Worm (Caenorhabditis elegans) whole organism, L1 larva: ENCODE data around the gene VM106R.1.

Experiments used
- ama-1 ChIP-seq: fragments of 150-350 bp; optimal IDR thresholded peaks from 2 replicates; lab custom pipeline; 2014
- ceh-82 ChIP-seq, 3 experiments: fragments of 150-350 bp in 1 of 3; sonication (generic microtip) in 2 of 3; optimal IDR thresholded peaks; 2 replicates each; lab custom pipeline; 2014 to 2017; ENCODE audit warnings: missing biosample characterization in 3 of 3, missing genetic modification characterization in 3 of 3
- ceh-88 ChIP-seq: fragments of 200-800 bp; sonication (Bioruptor generic); IDR thresholded peaks from 2 replicates; pipeline ENCODE4 v1.3.6; 2022; ENCODE audit warnings: missing genetic modification characterization, missing compliant biosample characterization
- jun-1 ChIP-seq: fragments of 150-350 bp; optimal IDR thresholded peaks from 2 replicates; lab custom pipeline; 2014; ENCODE audit warnings: missing biosample characterization, missing genetic modification reagents, missing genetic modification characterization
- lin-13 ChIP-seq: fragments of 150-350 bp; optimal IDR thresholded peaks from 2 replicates; lab custom pipeline; 2014; ENCODE audit warnings: missing biosample characterization, missing genetic modification reagents, missing genetic modification characterization
- lir-3 ChIP-seq: sonication (generic microtip); optimal IDR thresholded peaks from 2 replicates; lab custom pipeline; 2016; ENCODE audit warnings: mild to moderate bottlenecking, missing genetic modification characterization, moderate library complexity, missing compliant biosample characterization; ENCODE audit not compliant: poor library complexity
- snpc-4 ChIP-seq: fragments of 150-350 bp; optimal IDR thresholded peaks from 2 replicates; lab custom pipeline; 2014; ENCODE audit warnings: missing biosample characterization, missing genetic modification characterization
- zag-1 ChIP-seq: fragments of 150-350 bp; optimal IDR thresholded peaks from 2 replicates; lab custom pipeline; 2014; ENCODE audit warnings: missing biosample characterization, missing genetic modification characterization

DNA sequence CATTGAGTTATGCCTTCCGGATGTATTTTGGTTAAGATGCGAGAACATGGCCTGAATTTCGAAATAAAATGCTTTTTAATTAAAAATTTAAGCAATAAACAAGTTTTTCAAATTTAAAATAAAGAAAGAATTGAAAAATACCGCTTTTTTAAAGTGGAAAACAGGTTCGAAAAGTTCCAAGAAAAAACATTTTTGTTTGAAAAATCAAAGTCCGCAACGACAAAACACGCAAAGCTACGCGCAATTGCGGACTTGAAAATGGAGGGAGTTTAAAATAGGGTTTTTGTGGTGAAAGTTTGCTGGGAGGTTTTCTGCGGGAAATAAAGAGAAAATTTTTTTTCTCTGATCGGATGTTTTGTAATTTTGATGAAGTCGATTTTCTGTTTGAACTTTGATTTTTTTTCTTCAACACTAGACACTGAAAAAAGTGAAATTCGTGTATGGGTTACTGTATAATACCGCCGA lies 30.5 kb downstream of the VM106R.1 start, which contains the start of gene npp-19:
- TF ChIP-seq snpc-4 (peak; percentile 61), lin-13 (GFP tag; lab: Kevin White, UChicago) (peak; percentile 63), ama-1 (lab: Kevin White, UChicago) (peak; percentile 6), jun-1 (peak; percentile 30), lir-3 (tag; lab: Kevin White, UChicago) (peak; percentile 23), zag-1 (tag; lab: Kevin White, UChicago) (peak; percentile 6), ceh-88 (GFP tag; lab: Robert Waterston, UW) (no peak), ceh-82 (tag; optimal IDR thresholded peaks at IDR 0.05; lab: Kevin White, UChicago) (peak; percentile 64 to 83 (median 70))
